Fruit fly (Drosophila melanogaster) whole organism, embryonic: ENCODE data around the gene mon2.
A peak's percentile ranks its signal among the peaks of the same experiment; 100 is the strongest.

ENCODE experiments used
- Bgb ChIP-seq: fragments of 200-800 bp; sonication (Bioruptor generic); IDR thresholded peaks from 2 replicates; pipeline ENCODE4 v1.3.6; 2022; ENCODE audit warnings: missing biosample characterization, missing genetic modification characterization; ENCODE audit not compliant: partially characterized antibody
- C15 ChIP-seq: fragments of 200-800 bp; sonication (Bioruptor generic); IDR thresholded peaks from 3 replicates; pipeline ENCODE4 v1.3.6; 2022; ENCODE audit warnings: missing biosample characterization, missing genetic modification characterization
- CG11093 ChIP-seq: fragments of 200-800 bp; sonication (Bioruptor generic); IDR thresholded peaks from 3 replicates; pipeline ENCODE4 v1.3.6; 2022; ENCODE audit warnings: missing biosample characterization, missing genetic modification characterization
- CG11723 ChIP-seq: fragments of 200-800 bp; sonication (Bioruptor generic); optimal IDR thresholded peaks from 2 replicates; lab custom pipeline; 2017; ENCODE audit warnings: missing biosample characterization, mild to moderate bottlenecking, missing genetic modification characterization
- CG12236 ChIP-seq: fragments of 200-800 bp; sonication (Bioruptor generic); optimal IDR thresholded peaks from 2 replicates; lab custom pipeline; 2016; ENCODE audit warnings: missing biosample characterization, missing genetic modification characterization
- CG13296 ChIP-seq: fragments of 200-800 bp; sonication (Bioruptor generic); optimal IDR thresholded peaks from 3 replicates; lab custom pipeline; 2018; ENCODE audit warnings: missing biosample characterization, mild to moderate bottlenecking, missing genetic modification characterization
- CG14667 ChIP-seq: fragments of 200-800 bp; sonication (Bioruptor generic); IDR thresholded peaks from 2 replicates; pipeline ENCODE4 v1.3.6; 2022; ENCODE audit warnings: missing biosample characterization, missing genetic modification characterization
- CG17829 ChIP-seq: fragments of 200-800 bp; optimal IDR thresholded peaks from 2 replicates; lab custom pipeline; 2019; ENCODE audit warnings: missing biosample characterization, mild to moderate bottlenecking, missing genetic modification characterization, moderate library complexity
- CG18011 ChIP-seq: fragments of 200-800 bp; sonication (Bioruptor generic); optimal IDR thresholded peaks from 2 replicates; lab custom pipeline; 2017; ENCODE audit warnings: missing biosample characterization, missing genetic modification characterization, mild to moderate bottlenecking, moderate library complexity, missing genotype
- CG33557 ChIP-seq: fragments of 200-800 bp; sonication (Bioruptor generic); optimal IDR thresholded peaks from 2 replicates; lab custom pipeline; 2019; ENCODE audit warnings: missing biosample characterization, mild to moderate bottlenecking, missing genetic modification characterization, moderate library complexity
- CG34224 ChIP-seq: fragments of 200-800 bp; sonication (Bioruptor generic); IDR thresholded peaks from 3 replicates; pipeline ENCODE4 v1.3.6; 2022; ENCODE audit warnings: missing biosample characterization, missing genetic modification characterization; ENCODE audit not compliant: partially characterized antibody
- CG34376 ChIP-seq: fragments of 200-800 bp; sonication (Bioruptor generic); optimal IDR thresholded peaks from 2 replicates; lab custom pipeline; 2018; ENCODE audit warnings: missing biosample characterization, mild to moderate bottlenecking, missing genetic modification characterization
- CG3847 ChIP-seq: fragments of 200-800 bp; sonication (Bioruptor generic); IDR thresholded peaks from 2 replicates; pipeline ENCODE4 v1.3.6; 2022; ENCODE audit warnings: missing biosample characterization, missing genetic modification characterization
- CG6683 ChIP-seq: fragments of 200-800 bp; sonication (Bioruptor generic); optimal IDR thresholded peaks from 2 replicates; lab custom pipeline; 2017; ENCODE audit warnings: missing biosample characterization, mild to moderate bottlenecking, missing genetic modification characterization, missing genetic modification reagents
- CG7987 ChIP-seq: fragments of 200-800 bp; sonication (Bioruptor generic); optimal IDR thresholded peaks from 2 replicates; lab custom pipeline; 2018; ENCODE audit warnings: missing biosample characterization, mild to moderate bottlenecking, missing genetic modification characterization, moderate library complexity
- CG9215 ChIP-seq: fragments of 200-800 bp; sonication (Bioruptor generic); IDR thresholded peaks from 2 replicates; pipeline ENCODE4 v1.3.6; 2022; ENCODE audit warnings: missing biosample characterization, missing genetic modification characterization
- CkIIα-i1 ChIP-seq: fragments of 200-800 bp; sonication (Bioruptor generic); IDR thresholded peaks from 2 replicates; pipeline ENCODE4 v1.3.6; 2022; ENCODE audit warnings: missing biosample characterization, missing genetic modification characterization
- CoRest ChIP-seq: fragments of 200-800 bp; sonication (Bioruptor generic); optimal IDR thresholded peaks from 3 replicates; lab custom pipeline; 2018; ENCODE audit warnings: missing biosample characterization, mild to moderate bottlenecking, missing genetic modification characterization, moderate library complexity
- D ChIP-seq, 2 experiments: fragments of 200-800 bp in 1 of 2; fragments of >200 bp in 1 of 2; sonication (Bioruptor generic) in 1 of 2; optimal IDR thresholded peaks; 2 replicates in 1 of 2; 3 replicates in 1 of 2; lab custom pipeline; 2017; ENCODE audit warnings: mild to moderate bottlenecking in 1 of 2, missing biosample characterization in 1 of 2, missing genetic modification characterization in 1 of 2, missing genetic modification reagents in 1 of 2
- Dref ChIP-seq: fragments of 200-800 bp; sonication (Bioruptor generic); IDR thresholded peaks from 2 replicates; pipeline ENCODE4 v1.3.6; 2022; ENCODE audit warnings: missing biosample characterization, missing genetic modification characterization
- Ets65A ChIP-seq: fragments of 200-800 bp; sonication (Bioruptor generic); peaks from one replicate; lab custom pipeline; 2016; ENCODE audit warnings: missing biosample characterization, missing genetic modification characterization
- Fer2 ChIP-seq: fragments of 200-800 bp; sonication (Bioruptor generic); optimal IDR thresholded peaks from 2 replicates; lab custom pipeline; 2018; ENCODE audit warnings: missing biosample characterization, mild to moderate bottlenecking, missing genetic modification characterization, moderate library complexity
- HLH3B ChIP-seq: fragments of 200-800 bp; sonication (Bioruptor generic); IDR thresholded peaks from 2 replicates; pipeline ENCODE4 v1.3.6; 2022; ENCODE audit warnings: missing biosample characterization, missing genetic modification characterization
- HmgD ChIP-seq: fragments of 200-800 bp; sonication (Bioruptor generic); optimal IDR thresholded peaks from 3 replicates; lab custom pipeline; 2016; ENCODE audit warnings: missing biosample characterization, missing genetic modification characterization
- Lpt ChIP-seq: fragments of >200 bp; optimal IDR thresholded peaks from 2 replicates; lab custom pipeline; 2018; ENCODE audit warnings: missing biosample characterization, missing genetic modification characterization
- MESR4 ChIP-seq: fragments of 200-800 bp; sonication (Bioruptor generic); optimal IDR thresholded peaks from 2 replicates; lab custom pipeline; 2018; ENCODE audit warnings: missing biosample characterization, mild to moderate bottlenecking, missing genetic modification characterization, moderate library complexity
- PHDP ChIP-seq: fragments of 200-800 bp; sonication (Bioruptor generic); optimal IDR thresholded peaks from 3 replicates; lab custom pipeline; 2018; ENCODE audit warnings: missing biosample characterization, mild to moderate bottlenecking, missing genetic modification characterization, moderate library complexity
- Poxn ChIP-seq: fragments of 200-800 bp; sonication (Bioruptor generic); IDR thresholded peaks from 2 replicates; pipeline ENCODE4 v1.3.6; 2022; ENCODE audit warnings: missing biosample characterization, missing genetic modification characterization
- Ptx1 ChIP-seq: fragments of 200-800 bp; sonication (Bioruptor generic); IDR thresholded peaks from 2 replicates; pipeline ENCODE4 v1.3.6; 2022; ENCODE audit warnings: missing biosample characterization, missing genetic modification characterization
- Sin3A ChIP-seq: fragments of >200 bp; optimal IDR thresholded peaks from 2 replicates; lab custom pipeline; 2018
- Taf1 ChIP-seq: fragments of 200-800 bp; sonication (Bioruptor generic); IDR thresholded peaks from 2 replicates; pipeline ENCODE4 v1.3.6; 2022; ENCODE audit warnings: missing biosample characterization, missing genetic modification characterization
- ac ChIP-seq: fragments of 200-800 bp; sonication (Bioruptor generic); optimal IDR thresholded peaks from 3 replicates; lab custom pipeline; 2017; ENCODE audit warnings: missing biosample characterization, mild to moderate bottlenecking, missing genetic modification characterization
- bowl ChIP-seq: fragments of 200-800 bp; sonication (Bioruptor generic); IDR thresholded peaks from 2 replicates; pipeline ENCODE4 v1.3.6; 2022; ENCODE audit warnings: missing biosample characterization, missing genetic modification characterization
- cad ChIP-seq: fragments of >200 bp; optimal IDR thresholded peaks from 2 replicates; lab custom pipeline; 2017; ENCODE audit warnings: missing biosample characterization, missing genetic modification characterization
- cwo ChIP-seq: fragments of 200-800 bp; sonication (Bioruptor generic); optimal IDR thresholded peaks from 3 replicates; lab custom pipeline; 2017; ENCODE audit warnings: missing biosample characterization, missing genetic modification characterization, mild to moderate bottlenecking, moderate library complexity, missing genetic modification reagents
- dan ChIP-seq: fragments of 200-800 bp; sonication (Bioruptor generic); IDR thresholded peaks from 2 replicates; pipeline ENCODE4 v1.3.6; 2022; ENCODE audit warnings: missing biosample characterization, missing genetic modification characterization
- danr ChIP-seq: fragments of 200-800 bp; sonication (Bioruptor generic); IDR thresholded peaks from 2 replicates; pipeline ENCODE4 v1.3.6; 2022; ENCODE audit warnings: missing biosample characterization, missing genetic modification characterization
- en ChIP-seq: fragments of 200-800 bp; sonication (Bioruptor generic); optimal IDR thresholded peaks from 2 replicates; lab custom pipeline; 2016; ENCODE audit warnings: missing biosample characterization, missing genetic modification characterization
- gt ChIP-seq: fragments of 200-800 bp; sonication (Bioruptor generic); IDR thresholded peaks from 2 replicates; pipeline ENCODE4 v1.3.6; 2022; ENCODE audit warnings: missing biosample characterization, missing genetic modification characterization
- her ChIP-seq: fragments of 200-800 bp; sonication (Bioruptor generic); optimal IDR thresholded peaks from 2 replicates; lab custom pipeline; 2016; ENCODE audit warnings: missing biosample characterization, missing genetic modification characterization
- jumu ChIP-seq: fragments of 200-800 bp; sonication (Bioruptor generic); optimal IDR thresholded peaks from 3 replicates; lab custom pipeline; 2016; ENCODE audit warnings: missing biosample characterization, missing genetic modification characterization
- lbe ChIP-seq: fragments of 200-800 bp; sonication (Bioruptor generic); optimal IDR thresholded peaks from 2 replicates; lab custom pipeline; 2016; ENCODE audit warnings: missing biosample characterization, mild to moderate bottlenecking, missing genetic modification characterization
- lola ChIP-seq, 3 experiments: fragments of >200 bp in 2 of 3; fragments of 200-800 bp in 1 of 3; sonication (Bioruptor generic) in 1 of 3; optimal IDR thresholded peaks; 2 replicates each; lab custom pipeline; 2017 to 2019; ENCODE audit warnings: missing biosample characterization in 3 of 3, missing genetic modification characterization in 3 of 3, mild to moderate bottlenecking in 1 of 3, moderate library complexity in 1 of 3
- mirr ChIP-seq: fragments of 200-800 bp; sonication (Bioruptor generic); optimal IDR thresholded peaks from 3 replicates; lab custom pipeline; 2018; ENCODE audit warnings: missing biosample characterization, mild to moderate bottlenecking, missing genetic modification characterization
- mld ChIP-seq: fragments of 200-800 bp; sonication (Bioruptor generic); IDR thresholded peaks from 3 replicates; pipeline ENCODE4 v1.3.6; 2022; ENCODE audit warnings: missing biosample characterization, missing genetic modification characterization; ENCODE audit not compliant: partially characterized antibody
- pnt ChIP-seq: fragments of 200-800 bp; sonication (Bioruptor generic); optimal IDR thresholded peaks from 3 replicates; lab custom pipeline; 2016; ENCODE audit warnings: missing biosample characterization, missing genetic modification characterization
- pzg ChIP-seq: fragments of 200-800 bp; sonication (Bioruptor generic); optimal IDR thresholded peaks from 3 replicates; lab custom pipeline; 2018; ENCODE audit warnings: missing biosample characterization, mild to moderate bottlenecking, missing genetic modification characterization, moderate library complexity
- toy ChIP-seq: fragments of 200-800 bp; sonication (Bioruptor generic); IDR thresholded peaks from 2 replicates; pipeline ENCODE4 v1.3.6; 2022; ENCODE audit warnings: missing biosample characterization, missing genetic modification characterization
- vnd ChIP-seq: fragments of 200-800 bp; sonication (Bioruptor generic); IDR thresholded peaks from 3 replicates; pipeline ENCODE4 v1.3.6; 2022; ENCODE audit warnings: missing biosample characterization, missing genetic modification characterization; ENCODE audit not compliant: partially characterized antibody
- wdn ChIP-seq: fragments of 200-800 bp; sonication (Bioruptor generic); IDR thresholded peaks from 2 replicates; pipeline ENCODE4 v1.3.6; 2022; ENCODE audit warnings: missing biosample characterization, missing genetic modification characterization

The mon2 gene

dm6 chr2L:8159498-8159897 is 35.7 kb upstream of the mon2 start, which contains the start of the genes PAPLA1 and Rbsn-5 (continued):
- TF ChIP-seq cad (GFP tag; lab: Kevin White, UChicago) (no peak), CG9215 (GFP tag; lab: Robert Waterston, UW) (peak; percentile 89), ac (GFP tag; lab: Kevin White, UChicago) (no peak), en (GFP tag; lab: Kevin White, UChicago) (peak; percentile 80), Taf1 (GFP tag; lab: Robert Waterston, UW) (peak; percentile 78), Ptx1 (GFP tag; lab: Robert Waterston, UW) (peak; percentile 96), MESR4 (GFP tag; lab: Kevin White, UChicago) (peak; percentile 59), her (GFP tag; lab: Kevin White, UChicago) (peak; percentile 92), CG11723 (peak; percentile 84), C15 (GFP tag; lab: Robert Waterston, UW) (peak; percentile 91), lbe (GFP tag; lab: Kevin White, UChicago) (peak; percentile 92), D (optimal IDR thresholded peaks at IDR 0.05; lab: Kevin White, UChicago) (no peak), D (GFP tag; optimal IDR thresholded peaks at IDR 0.05; lab: Kevin White, UChicago) (peak; percentile 83), dan (GFP tag; lab: Robert Waterston, UW) (peak; percentile 43; the same call in 1 of the 2 replicates), vnd (GFP tag; lab: Robert Waterston, UW) (no peak), Dref (GFP tag; lab: Robert Waterston, UW) (0 out of 2 replicates have a peak, but pooled peaks have one; percentile 28), Lpt (GFP tag; lab: Kevin White, UChicago) (no peak), Sin3A (peak; percentile 25), HmgD (GFP tag; lab: Kevin White, UChicago) (peak; percentile 94), CoRest (peak; percentile 95), CG14667 (GFP tag; lab: Robert Waterston, UW) (peak; percentile 85), gt (GFP tag; lab: Robert Waterston, UW) (peak; percentile 81), pnt (peak; percentile 96), CG3847 (GFP tag; lab: Robert Waterston, UW) (peak; percentile 90), CG13296 (peak; percentile 93), CG12236 (peak; percentile 85), PHDP (tag; lab: Kevin White, UChicago) (peak; percentile 94), jumu (peak; percentile 96), CG7987 (peak; percentile 81), CG17829 (peak; percentile 93), Poxn (peak; percentile 66), bowl (GFP tag; lab: Robert Waterston, UW) (peak; percentile 69)

dm6 chr2L:8157166-8157565 is 33.4 kb upstream of the mon2 start:
- TF ChIP-seq CG6683 (GFP tag; lab: Kevin White, UChicago) (no peak), CG34376 (GFP tag; lab: Kevin White, UChicago) (peak; percentile 89), danr (GFP tag; lab: Robert Waterston, UW) (no peak), cwo (GFP tag; lab: Kevin White, UChicago) (peak; percentile 60), CG34224 (GFP tag; lab: Robert Waterston, UW) (0 out of 3 replicates have a peak, but pooled peaks have one; percentile 3), mirr (GFP tag; lab: Kevin White, UChicago) (peak; percentile 3), Bgb (GFP tag; lab: Robert Waterston, UW) (0 out of 2 replicates have a peak, but pooled peaks have one; percentile 0)

dm6 chr2L:8156682-8157081 is 32.9 kb upstream of the mon2 start:
- no peak for TF ChIP-seq CkIIα-i1 (GFP tag; lab: Robert Waterston, UW)
- peak; percentile 60 for TF ChIP-seq lbe (GFP tag; lab: Kevin White, UChicago)
- 0 out of 2 replicates have a peak, but pooled peaks have one; percentile 50 for TF ChIP-seq wdn (GFP tag; lab: Robert Waterston, UW)
- TF ChIP-seq lola (GFP tag; optimal IDR thresholded peaks at IDR 0.05; lab: Kevin White, UChicago), result peak in 1 of 3 experiments; percentile 41
- TF ChIP-seq CG18011 (GFP tag; lab: Kevin White, UChicago), result peak; percentile 63
- TF ChIP-seq toy (GFP tag; lab: Robert Waterston, UW), result no peak
- peak; percentile 53 for TF ChIP-seq Fer2 (tag; lab: Kevin White, UChicago)
- peak; percentile 53; the same call in 2 of the 3 replicates for TF ChIP-seq CG11093 (GFP tag; lab: Robert Waterston, UW)
- TF ChIP-seq pzg, result peak; percentile 76
- TF ChIP-seq CG33557 (GFP tag; lab: Kevin White, UChicago), result peak; percentile 34
- 0 out of 2 replicates have a peak, but pooled peaks have one; percentile 9 for TF ChIP-seq HLH3B (GFP tag; lab: Robert Waterston, UW)
- TF ChIP-seq mld (GFP tag; lab: Robert Waterston, UW), result no peak
- TF ChIP-seq Ets65A (GFP tag; lab: Kevin White, UChicago), result peak; percentile 91
